Worm (Caenorhabditis elegans): ENCODE data around the gene F48B9.1.
A peak's percentile ranks its signal among the peaks of the same experiment; 100 is the strongest.

The F48B9.1 gene

ce11 chrX:2212141-2212540 is 31.5 kb downstream of the F48B9.1 start:
- TF ChIP-seq ama-1 (optimal IDR thresholded peaks at IDR 0.05) (no peak), peb-1 (tag; optimal IDR thresholded peaks at IDR 0.05) (peak; percentile 99)

- TF ChIP-seq blmp-1 (tag; optimal IDR thresholded peaks at IDR 0.05; ENCODE audit: insufficient read depth), result peak; percentile 55
- no peak for TF ChIP-seq lsy-2 (tag; optimal IDR thresholded peaks at IDR 0.05)
Measured at ce11 chrX:2212712-2213111, 32.0 kb downstream of the F48B9.1 start.

ce11 chrX:2213400-2214362 is 33.0 kb downstream of the F48B9.1 start:
- no peak for TF ChIP-seq zag-1 (tag; optimal IDR thresholded peaks at IDR 0.05)
- TF ChIP-seq ztf-1 (GFP tag; conservative IDR thresholded peaks at IDR 0.05), result no peak
- TF ChIP-seq sma-3 (GFP tag; optimal IDR thresholded peaks at IDR 0.05), result no peak
- no peak for TF ChIP-seq skn-1 (tag; optimal IDR thresholded peaks at IDR 0.05)
- TF ChIP-seq lsy-2 (tag; optimal IDR thresholded peaks at IDR 0.05), result no peak
- no peak for TF ChIP-seq nhr-12 (tag; optimal IDR thresholded peaks at IDR 0.05)
- TF ChIP-seq nhr-11 (tag; optimal IDR thresholded peaks at IDR 0.05), result no peak
- TF ChIP-seq nhr-25 (tag; optimal IDR thresholded peaks at IDR 0.05), result no peak
- TF ChIP-seq ceh-82 (tag; optimal IDR thresholded peaks at IDR 0.05), result no peak
- no peak for TF ChIP-seq ztf-11 (tag; optimal IDR thresholded peaks at IDR 0.05)
- TF ChIP-seq unc-39 (tag; optimal IDR thresholded peaks at IDR 0.05), result no peak
- no peak for TF ChIP-seq crh-2 (tag; optimal IDR thresholded peaks at IDR 0.05)
- no peak for TF ChIP-seq ceh-16 (tag; optimal IDR thresholded peaks at IDR 0.05)
- no peak for TF ChIP-seq lin-39 (tag; optimal IDR thresholded peaks at IDR 0.05)
- no peak for TF ChIP-seq mab-5 (tag; optimal IDR thresholded peaks at IDR 0.05)
- no peak for TF ChIP-seq blmp-1 (tag; optimal IDR thresholded peaks at IDR 0.05; ENCODE audit: insufficient read depth)
- no peak for TF ChIP-seq aly-2 (tag; optimal IDR thresholded peaks at IDR 0.05)

ce11 chrX:2214454-2214853 is 33.8 kb downstream of the F48B9.1 start:
- TF ChIP-seq elt-3 (tag; optimal IDR thresholded peaks at IDR 0.05) (no peak), blmp-1 (tag; optimal IDR thresholded peaks at IDR 0.05; ENCODE audit: insufficient read depth) (peak; percentile 8), peb-1 (tag; optimal IDR thresholded peaks at IDR 0.05) (peak; percentile 92)

ce11 chrX:2215108-2215507 is 34.4 kb downstream of the F48B9.1 start:
- TF ChIP-seq nhr-129 (tag; optimal IDR thresholded peaks at IDR 0.05) (peak; percentile 64), C34F6.9 (tag; optimal IDR thresholded peaks at IDR 0.05) (peak; percentile 5), sma-3 (GFP tag; optimal IDR thresholded peaks at IDR 0.05) (peak; percentile 84), egl-27 (tag; optimal IDR thresholded peaks at IDR 0.05) (peak; percentile 65), peb-1 (tag; optimal IDR thresholded peaks at IDR 0.05) (peak; percentile 98), nhr-21 (tag; optimal IDR thresholded peaks at IDR 0.05) (peak; percentile 61), crh-2 (tag; optimal IDR thresholded peaks at IDR 0.05) (peak; percentile 0), elt-3 (tag; optimal IDR thresholded peaks at IDR 0.05) (no peak), blmp-1 (tag; optimal IDR thresholded peaks at IDR 0.05; ENCODE audit: insufficient read depth) (peak; percentile 62), sma-9 (GFP tag; optimal IDR thresholded peaks at IDR 0.05) (peak; percentile 78), sma-9 (tag; optimal IDR thresholded peaks at IDR 0.05) (no peak), nhr-25 (tag; optimal IDR thresholded peaks at IDR 0.05) (peak; percentile 11), unc-55 (GFP tag; optimal IDR thresholded peaks at IDR 0.05) (no peak), F13H6.1 (tag; optimal IDR thresholded peaks at IDR 0.05) (peak; percentile 52), mdl-1 (tag; optimal IDR thresholded peaks at IDR 0.05) (peak in 1 of 2 experiments; percentile 30), gmeb-1 (tag; optimal IDR thresholded peaks at IDR 0.05) (peak; percentile 45), sem-4 (tag; optimal IDR thresholded peaks at IDR 0.05) (no peak), lin-39 (tag; optimal IDR thresholded peaks at IDR 0.05) (no peak), fos-1 (tag; optimal IDR thresholded peaks at IDR 0.05) (peak; percentile 47), lsy-2 (tag; optimal IDR thresholded peaks at IDR 0.05) (peak in 1 of 2 experiments; percentile 27)
